Worm (Caenorhabditis elegans) whole organism, L4 larva: ENCODE results near the gene mmcm-1.

Experiments
- F44E2.7 ChIP-seq: fragments of 200-800 bp; sonication (Bioruptor generic); IDR thresholded peaks from 2 replicates; pipeline ENCODE4 v2.1.2; 2022; ENCODE audit warnings: missing genetic modification characterization, missing compliant biosample characterization
- F49E8.2 ChIP-seq: sonication (generic microtip); optimal IDR thresholded peaks from 2 replicates; lab custom pipeline; 2016; ENCODE audit warnings: missing compliant biosample characterization, mild to moderate bottlenecking, missing genetic modification characterization, borderline replicate concordance
- R02D3.7 ChIP-seq: fragments of 150-350 bp; sonication (generic microtip); optimal IDR thresholded peaks from 3 replicates; lab custom pipeline; 2014; ENCODE audit warnings: missing biosample characterization, missing genetic modification characterization
- T26A8.4 ChIP-seq: fragments of 200-800 bp; sonication (Bioruptor generic); IDR thresholded peaks from 2 replicates; pipeline ENCODE4 v1.3.6; 2022; ENCODE audit warnings: missing genetic modification characterization, missing compliant biosample characterization
- Y5F2A.4 ChIP-seq: fragments of 200-800 bp; sonication (Bioruptor generic); optimal IDR thresholded peaks from 2 replicates; lab custom pipeline; 2018; ENCODE audit warnings: mild to moderate bottlenecking, missing genetic modification characterization, missing compliant biosample characterization
- Y75B8A.6 ChIP-seq: fragments of 200-800 bp; sonication (Bioruptor generic); IDR thresholded peaks from 2 replicates; pipeline ENCODE4 v1.3.6; 2022; ENCODE audit warnings: missing genetic modification reagents, missing genetic modification characterization, missing compliant biosample characterization
- ZK546.5 ChIP-seq, 2 experiments: sonication (generic microtip); optimal IDR thresholded peaks; 2 replicates each; lab custom pipeline; 2017; ENCODE audit warnings: missing biosample characterization in 2 of 2, missing genetic modification characterization in 2 of 2
- aha-1 ChIP-seq: fragments of 150-350 bp; peaks from one replicate; lab custom pipeline; 2014; ENCODE audit warnings: missing biosample characterization, missing genetic modification characterization
- aly-2 ChIP-seq: sonication (generic microtip); optimal IDR thresholded peaks from 2 replicates; lab custom pipeline; 2018; ENCODE audit warnings: missing biosample characterization, missing genetic modification characterization
- arid-1 ChIP-seq: fragments of 200-800 bp; sonication (Bioruptor generic); conservative IDR thresholded peaks from 2 replicates; pipeline ENCODE4 v1.3.6; 2022; ENCODE audit warnings: missing genetic modification reagents, missing genetic modification characterization, missing compliant biosample characterization
- ceh-32 ChIP-seq: sonication (generic microtip); optimal IDR thresholded peaks from 2 replicates; lab custom pipeline; 2016; ENCODE audit warnings: mild to moderate bottlenecking, missing genetic modification characterization, missing compliant biosample characterization; ENCODE audit not compliant: poor library complexity
- cey-2 ChIP-seq: sonication (generic microtip); optimal IDR thresholded peaks from 3 replicates; lab custom pipeline; 2017; ENCODE audit warnings: missing genetic modification characterization, mild to moderate bottlenecking, missing compliant biosample characterization, antibody characterized with exemption, borderline replicate concordance; ENCODE audit not compliant: insufficient read depth
- ctbp-1 ChIP-seq: fragments of 200-800 bp; sonication (Bioruptor generic); IDR thresholded peaks from 2 replicates; pipeline ENCODE4 v1.3.6; 2022; ENCODE audit warnings: missing genetic modification reagents, missing genetic modification characterization, missing compliant biosample characterization
- dmd-9 ChIP-seq: fragments of 200-800 bp; sonication (Bioruptor generic); IDR thresholded peaks from 2 replicates; pipeline ENCODE4 v1.3.6; 2022; ENCODE audit warnings: missing genetic modification reagents, missing genetic modification characterization, missing compliant biosample characterization
- dpl-1 ChIP-seq: fragments of 150-350 bp; optimal IDR thresholded peaks from 2 replicates; lab custom pipeline; 2014; ENCODE audit warnings: missing biosample characterization, missing genetic modification reagents, missing genetic modification characterization
- fkh-10 ChIP-seq: fragments of 150-350 bp; optimal IDR thresholded peaks from 2 replicates; lab custom pipeline; 2014; ENCODE audit warnings: missing biosample characterization, missing genetic modification reagents, missing genetic modification characterization
- hif-1 ChIP-seq, 2 experiments: sonication (generic microtip); optimal IDR thresholded peaks; 2 replicates each; lab custom pipeline; 2016 to 2017; ENCODE audit warnings: missing compliant biosample characterization in 2 of 2, missing genetic modification characterization in 2 of 2, missing genetic modification reagents in 2 of 2, missing genotype in 2 of 2, mild to moderate bottlenecking in 1 of 2
- hlh-11 ChIP-seq: fragments of 200-800 bp; sonication (Bioruptor generic); optimal IDR thresholded peaks from 2 replicates; lab custom pipeline; 2018; ENCODE audit warnings: mild to moderate bottlenecking, missing genetic modification characterization, missing compliant biosample characterization
- hlh-30 ChIP-seq: sonication (generic microtip); optimal IDR thresholded peaks from 2 replicates; lab custom pipeline; 2017; ENCODE audit warnings: antibody characterized with exemption, mild to moderate bottlenecking, missing genetic modification characterization, missing compliant biosample characterization; ENCODE audit not compliant: insufficient read depth
- jun-1 ChIP-seq: fragments of 150-350 bp; optimal IDR thresholded peaks from 2 replicates; lab custom pipeline; 2014; ENCODE audit warnings: missing biosample characterization, missing genetic modification reagents, missing genetic modification characterization
- lin-1 ChIP-seq: fragments of 200-800 bp; sonication (Bioruptor generic); IDR thresholded peaks from 2 replicates; pipeline ENCODE4 v1.3.6; 2022; ENCODE audit warnings: missing genetic modification reagents, missing genetic modification characterization, missing compliant biosample characterization
- lin-38 ChIP-seq: fragments of 200-800 bp; sonication (Bioruptor generic); IDR thresholded peaks from 2 replicates; pipeline ENCODE4 v1.3.6; 2022; ENCODE audit warnings: missing genetic modification reagents, missing genetic modification characterization, missing compliant biosample characterization
- mdt-29 ChIP-seq: fragments of 200-800 bp; sonication (Bioruptor generic); IDR thresholded peaks from 2 replicates; pipeline ENCODE4 v1.3.6; 2022; ENCODE audit warnings: missing genetic modification reagents, missing genetic modification characterization, missing compliant biosample characterization
- mxl-2 ChIP-seq: fragments of 200-800 bp; sonication (Bioruptor generic); conservative IDR thresholded peaks from 2 replicates; pipeline ENCODE4 v1.3.6; 2022; ENCODE audit warnings: missing genetic modification reagents, missing genetic modification characterization, missing compliant biosample characterization
- nhr-10 ChIP-seq: fragments of 150-350 bp; optimal IDR thresholded peaks from 2 replicates; lab custom pipeline; 2014; ENCODE audit warnings: missing biosample characterization, missing genetic modification characterization
- nhr-102 ChIP-seq: sonication (generic microtip); optimal IDR thresholded peaks from 2 replicates; lab custom pipeline; 2016; ENCODE audit warnings: mild to moderate bottlenecking, missing genetic modification characterization, moderate library complexity, missing compliant biosample characterization
- nhr-237 ChIP-seq: sonication (generic microtip); optimal IDR thresholded peaks from 2 replicates; lab custom pipeline; 2017; ENCODE audit warnings: missing biosample characterization, missing genetic modification characterization
- nhr-28 ChIP-seq: fragments of 150-350 bp; optimal IDR thresholded peaks from 2 replicates; lab custom pipeline; 2014; ENCODE audit warnings: missing biosample characterization, missing genetic modification characterization
- nhr-41 ChIP-seq: fragments of 200-800 bp; sonication (Bioruptor generic); IDR thresholded peaks from 2 replicates; pipeline ENCODE4 v1.3.6; 2022; ENCODE audit warnings: missing genetic modification reagents, missing genetic modification characterization, missing compliant biosample characterization
- nhr-48 ChIP-seq: sonication (generic microtip); optimal IDR thresholded peaks from 2 replicates; lab custom pipeline; 2016; ENCODE audit warnings: mild to moderate bottlenecking, missing genetic modification characterization, missing compliant biosample characterization
- nhr-6 ChIP-seq: fragments of 150-350 bp; optimal IDR thresholded peaks from 2 replicates; lab custom pipeline; 2014; ENCODE audit warnings: missing biosample characterization, missing genetic modification characterization
- nhr-76 ChIP-seq: fragments of 150-350 bp; optimal IDR thresholded peaks from 2 replicates; lab custom pipeline; 2014; ENCODE audit warnings: missing biosample characterization, missing genetic modification characterization
- php-3 ChIP-seq: fragments of 200-800 bp; sonication (Bioruptor generic); IDR thresholded peaks from 2 replicates; pipeline ENCODE4 v1.3.6; 2022; ENCODE audit warnings: missing genetic modification reagents, missing genetic modification characterization, missing compliant biosample characterization
- pqm-1 ChIP-seq: sonication (generic microtip); optimal IDR thresholded peaks from 2 replicates; lab custom pipeline; 2017; ENCODE audit warnings: missing biosample characterization, missing genetic modification characterization
- sdz-12 ChIP-seq: fragments of 200-800 bp; sonication (Bioruptor generic); optimal IDR thresholded peaks from 2 replicates; lab custom pipeline; 2018; ENCODE audit warnings: mild to moderate bottlenecking, missing genetic modification characterization, missing compliant biosample characterization
- skn-1 ChIP-seq: fragments of 150-350 bp; optimal IDR thresholded peaks from 2 replicates; lab custom pipeline; 2014; ENCODE audit warnings: missing biosample characterization, missing genetic modification characterization
- snpc-1.2 ChIP-seq: fragments of 200-800 bp; sonication (Bioruptor generic); IDR thresholded peaks from 2 replicates; pipeline ENCODE4 v1.3.6; 2022; ENCODE audit warnings: missing genetic modification reagents, missing genetic modification characterization, missing compliant biosample characterization
- snpc-4 ChIP-seq: fragments of 150-350 bp; optimal IDR thresholded peaks from 2 replicates; lab custom pipeline; 2014; ENCODE audit warnings: missing biosample characterization, missing genetic modification characterization
- spr-1 ChIP-seq: sonication (generic microtip); optimal IDR thresholded peaks from 2 replicates; lab custom pipeline; 2016; ENCODE audit warnings: mild to moderate bottlenecking, missing genetic modification characterization, missing compliant biosample characterization
- spr-3 ChIP-seq: fragments of 200-800 bp; sonication (Bioruptor generic); optimal IDR thresholded peaks from 2 replicates; lab custom pipeline; 2018; ENCODE audit warnings: mild to moderate bottlenecking, missing genetic modification characterization, missing compliant biosample characterization
- tag-97 ChIP-seq: fragments of 200-800 bp; sonication (Bioruptor generic); IDR thresholded peaks from 2 replicates; pipeline ENCODE4 v1.3.6; 2022; ENCODE audit warnings: missing genetic modification characterization, missing compliant biosample characterization
- tra-1 ChIP-seq: fragments of 200-800 bp; sonication (Bioruptor generic); IDR thresholded peaks from 2 replicates; pipeline ENCODE4 v1.3.6; 2022; ENCODE audit warnings: missing genetic modification reagents, missing genetic modification characterization, missing compliant biosample characterization
- unc-130 ChIP-seq: sonication (generic microtip); optimal IDR thresholded peaks from 2 replicates; lab custom pipeline; 2016; ENCODE audit warnings: missing genetic modification reagents, missing genetic modification characterization, missing compliant biosample characterization
- unc-39 ChIP-seq: sonication (generic microtip); optimal IDR thresholded peaks from 2 replicates; lab custom pipeline; 2017; ENCODE audit warnings: missing biosample characterization, missing genetic modification characterization
- zfp-2 ChIP-seq: sonication (generic microtip); optimal IDR thresholded peaks from 2 replicates; lab custom pipeline; 2016; ENCODE audit warnings: mild to moderate bottlenecking, missing genetic modification characterization, missing compliant biosample characterization
- zip-2 ChIP-seq: fragments of 150-350 bp; optimal IDR thresholded peaks from 2 replicates; lab custom pipeline; 2014; ENCODE audit warnings: missing biosample characterization, missing genetic modification characterization
- ztf-7 ChIP-seq: fragments of 150-350 bp; optimal IDR thresholded peaks from 2 replicates; lab custom pipeline; 2014; ENCODE audit warnings: missing biosample characterization, missing genetic modification characterization

Gene mmcm-1

ce11 chrIII:3863814-3864507 is 43.5 kb downstream of the mmcm-1 start, which contains the start of gene acs-19 (continued):
- TF ChIP-seq nhr-10, result no peak
- TF ChIP-seq hlh-30 (tag; lab: Kevin White, UChicago), result peak; percentile 1
- no peak for TF ChIP-seq snpc-4 (tag; lab: Kevin White, UChicago)
- TF ChIP-seq mxl-2 (GFP tag; lab: Robert Waterston, UW), result no peak
- no peak for TF ChIP-seq F49E8.2 (tag; lab: Kevin White, UChicago)
- no peak for TF ChIP-seq Y75B8A.6 (GFP tag; lab: Robert Waterston, UW)
- TF ChIP-seq ceh-32 (tag; lab: Kevin White, UChicago), result no peak
- TF ChIP-seq hif-1 (tag; optimal IDR thresholded peaks at IDR 0.05; lab: Kevin White, UChicago), result peak in 1 of 2 experiments; percentile 30
- TF ChIP-seq R02D3.7 (tag; lab: Kevin White, UChicago), result no peak
- TF ChIP-seq snpc-1.2, result no peak
- peak; percentile 17 for TF ChIP-seq hlh-11 (tag; lab: Kevin White, UChicago)
- TF ChIP-seq spr-3, result no peak

- TF ChIP-seq ceh-32 (tag; lab: Kevin White, UChicago), result no peak
- peak; percentile 75 for TF ChIP-seq hlh-30 (tag; lab: Kevin White, UChicago)
- TF ChIP-seq unc-39 (tag; lab: Kevin White, UChicago), result no peak
- TF ChIP-seq dmd-9 (GFP tag; lab: Robert Waterston, UW), result peak; percentile 75
- no peak for TF ChIP-seq F49E8.2 (tag; lab: Kevin White, UChicago)
- no peak for TF ChIP-seq cey-2
- no peak for TF ChIP-seq nhr-41 (GFP tag; lab: Robert Waterston, UW)
- peak; percentile 29 for TF ChIP-seq jun-1 (tag; lab: Kevin White, UChicago)
- peak; percentile 97 for TF ChIP-seq lin-38 (GFP tag; lab: Robert Waterston, UW)
- TF ChIP-seq mdt-29 (GFP tag; lab: Robert Waterston, UW), result no peak
- TF ChIP-seq lin-1 (GFP tag; lab: Robert Waterston, UW), result peak; percentile 55; the same call in 1 of the 2 replicates
- no peak for TF ChIP-seq skn-1 (tag; lab: Kevin White, UChicago)
- peak; percentile 1 for TF ChIP-seq ztf-7 (tag; lab: Kevin White, UChicago)
- TF ChIP-seq nhr-48 (tag; lab: Kevin White, UChicago), result peak; percentile 62
- TF ChIP-seq nhr-237, result peak; percentile 53
- peak; percentile 94 for TF ChIP-seq fkh-10 (GFP tag; lab: Kevin White, UChicago)
- TF ChIP-seq dpl-1 (GFP tag; lab: Kevin White, UChicago), result peak; percentile 93
- TF ChIP-seq mxl-2 (GFP tag; lab: Robert Waterston, UW), result no peak
- no peak for TF ChIP-seq tag-97
- no peak for TF ChIP-seq zip-2
- 0 out of 2 replicates have a peak, but pooled peaks have one; percentile 45 for TF ChIP-seq arid-1
- peak; percentile 72 for TF ChIP-seq T26A8.4 (GFP tag; lab: Robert Waterston, UW)
- TF ChIP-seq ZK546.5 (tag; optimal IDR thresholded peaks at IDR 0.05; lab: Kevin White, UChicago), result no peak
- peak; percentile 92 for TF ChIP-seq ctbp-1
- no peak for TF ChIP-seq php-3 (GFP tag; lab: Robert Waterston, UW)
- TF ChIP-seq unc-130 (GFP tag; lab: Kevin White, UChicago), result no peak
- TF ChIP-seq tra-1 (GFP tag; lab: Robert Waterston, UW), result no peak; the same call in none of the 2 replicates
- no peak for TF ChIP-seq F44E2.7 (GFP tag; lab: Robert Waterston, UW)
- TF ChIP-seq nhr-6 (tag; lab: Kevin White, UChicago), result peak; percentile 86
- peak; percentile 35 for TF ChIP-seq pqm-1 (tag; lab: Kevin White, UChicago)
- TF ChIP-seq spr-3, result peak; percentile 30
- no peak for TF ChIP-seq Y5F2A.4
- no peak for TF ChIP-seq nhr-76
- TF ChIP-seq spr-1 (tag; lab: Kevin White, UChicago), result peak; percentile 15
- TF ChIP-seq nhr-28, result peak; percentile 77
- TF ChIP-seq sdz-12 (GFP tag; lab: Kevin White, UChicago), result no peak
- no peak for TF ChIP-seq nhr-10
- peak; percentile 26 for TF ChIP-seq zfp-2
- peak; percentile 39 for TF ChIP-seq nhr-102 (tag; lab: Kevin White, UChicago)
- TF ChIP-seq snpc-4 (tag; lab: Kevin White, UChicago), result peak; percentile 33
- no peak for TF ChIP-seq aly-2
- peak; percentile 97 for TF ChIP-seq aha-1
These were observed 44.5 kb downstream of the mmcm-1 start, which contains the start of gene brc-1 for ce11 chrIII:3862918-3863385. Gene brc-1 (minus strand): TSS chrIII:3862968.
